Fruit fly (Drosophila melanogaster) whole organism, larva: ENCODE data around the gene Kaz1-ORFB.
A peak's percentile ranks its signal among the peaks of the same experiment; 100 is the strongest.

Source experiments
- noc ChIP-seq: fragments of 200-800 bp; sonication (Bioruptor generic); optimal IDR thresholded peaks from 3 replicates; lab custom pipeline; 2019; ENCODE audit warnings: missing biosample characterization, mild to moderate bottlenecking, missing genetic modification characterization, moderate library complexity

Kaz1-ORFB gene

dm6 chr3L:205723-206284 is 10.6 kb upstream of the Kaz1-ORFB start, which contains the start of the genes Gk1 and CG13876:
Gk1 (minus strand) TSS chr3L:205844.
CG13876 (plus strand) TSS chr3L:206134.
- TF ChIP-seq noc (tag; lab: Kevin White, UChicago) = peak; percentile 98

- TF ChIP-seq noc (tag; lab: Kevin White, UChicago) = no peak
Measured at dm6 chr3L:211200-211599, 5.2 kb upstream of the Kaz1-ORFB start, which contains the start of gene Prp4k. Prp4k (minus strand) TSS chr3L:211457.

dm6 chr3L:212520-212919 is 3.9 kb upstream of the Kaz1-ORFB start, which contains the start of the genes thoc7 and Dis3l2:
thoc7 (minus strand) TSS chr3L:212687.
Dis3l2 (plus strand) TSS chr3L:212709.
- TF ChIP-seq noc (tag; lab: Kevin White, UChicago) = no peak

dm6 chr3L:217480-218118 is 1.2 kb downstream of the Kaz1-ORFB start, which contains the start of gene CG13877:
CG13877 (plus strand) TSS chr3L:218068.
- no peak for TF ChIP-seq noc (tag; lab: Kevin White, UChicago)

dm6 chr3L:223019-223902 is 6.8 kb downstream of the Kaz1-ORFB start, which contains the start of the genes pyx and CG33229:
pyx (minus strand) TSS chr3L:223069.
CG33229 (plus strand) TSS chr3L:223852.
- TF ChIP-seq noc (tag; lab: Kevin White, UChicago) = peak; percentile 64

dm6 chr3L:224004-224951 is 7.9 kb downstream of the Kaz1-ORFB start:
- TF ChIP-seq noc (tag; lab: Kevin White, UChicago) = no peak

- TF ChIP-seq noc (tag; lab: Kevin White, UChicago) = no peak
Measured at dm6 chr3L:225120-225519, 8.7 kb downstream of the Kaz1-ORFB start.

- no peak for TF ChIP-seq noc (tag; lab: Kevin White, UChicago)
Measured at dm6 chr3L:231504-231903, 15.1 kb downstream of the Kaz1-ORFB start, which contains the start of gene CG42846. CG42846 (minus strand) TSS chr3L:231604.

- no peak for TF ChIP-seq noc (tag; lab: Kevin White, UChicago)
Measured at dm6 chr3L:232267-232666, 15.8 kb downstream of the Kaz1-ORFB start, which contains the start of gene CG34454. CG34454 (minus strand) TSS chr3L:232350.

- TF ChIP-seq noc (tag; lab: Kevin White, UChicago) = no peak
Measured at dm6 chr3L:233251-233650, 16.8 kb downstream of the Kaz1-ORFB start, which contains the start of gene CG34453. CG34453 (minus strand) TSS chr3L:233351.

dm6 chr3L:234337-234736 is 17.9 kb downstream of the Kaz1-ORFB start:
- TF ChIP-seq noc (tag; lab: Kevin White, UChicago) = no peak

dm6 chr3L:246644-247199 is 30.3 kb downstream of the Kaz1-ORFB start:
- no peak for TF ChIP-seq noc (tag; lab: Kevin White, UChicago)

dm6 chr3L:247482-248225 is 31.2 kb downstream of the Kaz1-ORFB start, which contains the start of gene mthl14:
mthl14 (plus strand) TSS chr3L:247491.
- no peak for TF ChIP-seq noc (tag; lab: Kevin White, UChicago)
